Fruit fly (Drosophila melanogaster) whole organism, embryonic: ENCODE results near the gene CG3984.
A peak's percentile ranks its signal among the peaks of the same experiment; 100 is the strongest.

Experiments
- Antp ChIP-seq: fragments of 200-800 bp; sonication (Bioruptor generic); optimal IDR thresholded peaks from 3 replicates; lab custom pipeline; 2016; ENCODE audit warnings: missing biosample characterization, missing genetic modification characterization
- B-H1 ChIP-seq: fragments of 200-800 bp; sonication (Bioruptor generic); IDR thresholded peaks from 3 replicates; pipeline ENCODE4 v1.3.6; 2022; ENCODE audit warnings: missing biosample characterization, missing genetic modification characterization
- B-H2 ChIP-seq: fragments of 200-800 bp; sonication (Bioruptor generic); optimal IDR thresholded peaks from 2 replicates; lab custom pipeline; 2018; ENCODE audit warnings: missing biosample characterization, mild to moderate bottlenecking, missing genetic modification characterization
- CG1024 ChIP-seq: fragments of 200-800 bp; sonication (Bioruptor generic); IDR thresholded peaks from 2 replicates; pipeline ENCODE4 v1.3.6; 2022; ENCODE audit warnings: missing biosample characterization, missing genetic modification characterization
- CG10543 ChIP-seq: fragments of 200-800 bp; sonication (Bioruptor generic); optimal IDR thresholded peaks from 3 replicates; lab custom pipeline; 2017; ENCODE audit warnings: missing biosample characterization, mild to moderate bottlenecking, missing genetic modification characterization, moderate library complexity
- CG11456 ChIP-seq: fragments of 200-800 bp; sonication (Bioruptor generic); IDR thresholded peaks from 3 replicates; pipeline ENCODE4 v1.3.6; 2022; ENCODE audit warnings: missing biosample characterization, missing genetic modification characterization
- CG1529 ChIP-seq: fragments of 200-800 bp; sonication (Bioruptor generic); optimal IDR thresholded peaks from 3 replicates; lab custom pipeline; 2018; ENCODE audit warnings: missing biosample characterization, missing genetic modification characterization
- CG16815 ChIP-seq: fragments of 200-800 bp; sonication (Bioruptor generic); optimal IDR thresholded peaks from 3 replicates; lab custom pipeline; 2017; ENCODE audit warnings: missing biosample characterization, mild to moderate bottlenecking, missing genetic modification characterization
- CG17829 ChIP-seq: fragments of 200-800 bp; optimal IDR thresholded peaks from 2 replicates; lab custom pipeline; 2019; ENCODE audit warnings: missing biosample characterization, mild to moderate bottlenecking, missing genetic modification characterization, moderate library complexity
- CG3065 ChIP-seq: fragments of 200-800 bp; sonication (Bioruptor generic); optimal IDR thresholded peaks from 2 replicates; lab custom pipeline; 2016; ENCODE audit warnings: missing biosample characterization, missing genetic modification characterization
- CG31365 ChIP-seq: fragments of 200-800 bp; sonication (Bioruptor generic); optimal IDR thresholded peaks from 2 replicates; lab custom pipeline; 2018; ENCODE audit warnings: missing biosample characterization, mild to moderate bottlenecking, missing genetic modification characterization
- CG3281 ChIP-seq: fragments of 200-800 bp; sonication (Bioruptor generic); optimal IDR thresholded peaks from 3 replicates; lab custom pipeline; 2017; ENCODE audit warnings: missing biosample characterization, mild to moderate bottlenecking, missing genetic modification characterization
- CG3838 ChIP-seq: fragments of 200-800 bp; sonication (Bioruptor generic); optimal IDR thresholded peaks from 3 replicates; lab custom pipeline; 2016; ENCODE audit warnings: missing biosample characterization, missing genetic modification characterization
- CG3847 ChIP-seq: fragments of 200-800 bp; sonication (Bioruptor generic); IDR thresholded peaks from 2 replicates; pipeline ENCODE4 v1.3.6; 2022; ENCODE audit warnings: missing biosample characterization, missing genetic modification characterization
- CG6254 ChIP-seq: fragments of 200-800 bp; sonication (Bioruptor generic); optimal IDR thresholded peaks from 3 replicates; lab custom pipeline; 2017; ENCODE audit warnings: mild to moderate bottlenecking, missing biosample characterization, missing genetic modification reagents, missing genetic modification characterization
- CG6689 ChIP-seq: fragments of 200-800 bp; sonication (Bioruptor generic); IDR thresholded peaks from 2 replicates; pipeline ENCODE4 v1.3.6; 2022; ENCODE audit warnings: missing biosample characterization, missing genetic modification characterization
- CG6791 ChIP-seq: fragments of 200-800 bp; sonication (Bioruptor generic); IDR thresholded peaks from 3 replicates; pipeline ENCODE4 v1.3.6; 2022; ENCODE audit warnings: missing biosample characterization, missing genetic modification characterization; ENCODE audit not compliant: partially characterized antibody
- CG9215 ChIP-seq: fragments of 200-800 bp; sonication (Bioruptor generic); IDR thresholded peaks from 2 replicates; pipeline ENCODE4 v1.3.6; 2022; ENCODE audit warnings: missing biosample characterization, missing genetic modification characterization
- CG9797 ChIP-seq: fragments of 200-800 bp; sonication (Bioruptor generic); optimal IDR thresholded peaks from 3 replicates; lab custom pipeline; 2018; ENCODE audit warnings: missing biosample characterization, mild to moderate bottlenecking, missing genetic modification characterization
- CG9932 ChIP-seq: fragments of 200-800 bp; sonication (Bioruptor generic); IDR thresholded peaks from 2 replicates; pipeline ENCODE4 v1.3.6; 2022; ENCODE audit warnings: missing biosample characterization, missing genetic modification characterization
- Drgx ChIP-seq: fragments of 200-800 bp; sonication (Bioruptor generic); IDR thresholded peaks from 2 replicates; pipeline ENCODE4 v1.3.6; 2022; ENCODE audit warnings: missing biosample characterization, missing genetic modification characterization
- Gug ChIP-seq: fragments of 200-800 bp; sonication (Bioruptor generic); IDR thresholded peaks from 4 replicates; pipeline ENCODE4 v1.3.6; 2022; ENCODE audit warnings: missing biosample characterization, missing genetic modification characterization
- HLH4C ChIP-seq: fragments of 200-800 bp; sonication (Bioruptor generic); IDR thresholded peaks from 3 replicates; pipeline ENCODE4 v1.3.6; 2022; ENCODE audit warnings: missing biosample characterization, missing genetic modification characterization; ENCODE audit not compliant: partially characterized antibody
- Meics ChIP-seq: fragments of 200-800 bp; sonication (Bioruptor generic); optimal IDR thresholded peaks from 2 replicates; lab custom pipeline; 2017; ENCODE audit warnings: missing biosample characterization, mild to moderate bottlenecking, missing genetic modification characterization
- Rx ChIP-seq: fragments of 200-800 bp; sonication (Bioruptor generic); IDR thresholded peaks from 2 replicates; pipeline ENCODE4 v1.3.6; 2022; ENCODE audit warnings: missing biosample characterization, missing genetic modification characterization
- Usf ChIP-seq: fragments of 200-800 bp; sonication (Bioruptor generic); optimal IDR thresholded peaks from 2 replicates; lab custom pipeline; 2017; ENCODE audit warnings: missing genotype, missing biosample characterization, missing genetic modification characterization
- ab ChIP-seq: fragments of 200-800 bp; sonication (Bioruptor generic); optimal IDR thresholded peaks from 2 replicates; lab custom pipeline; 2016; ENCODE audit warnings: missing biosample characterization, missing genetic modification characterization
- amos ChIP-seq: fragments of 200-800 bp; sonication (Bioruptor generic); IDR thresholded peaks from 2 replicates; pipeline ENCODE4 v1.3.6; 2022; ENCODE audit warnings: missing biosample characterization, missing genetic modification characterization; ENCODE audit not compliant: partially characterized antibody
- aop ChIP-seq: fragments of 200-800 bp; sonication (Bioruptor generic); IDR thresholded peaks from 2 replicates; pipeline ENCODE4 v1.3.6; 2022; ENCODE audit warnings: missing biosample characterization, missing genetic modification characterization
- ase ChIP-seq: fragments of 200-800 bp; sonication (Bioruptor generic); IDR thresholded peaks from 3 replicates; pipeline ENCODE4 v1.3.6; 2022; ENCODE audit warnings: missing biosample characterization, missing genetic modification characterization
- caup ChIP-seq: fragments of 200-800 bp; sonication (Bioruptor generic); optimal IDR thresholded peaks from 3 replicates; lab custom pipeline; 2017; ENCODE audit warnings: missing biosample characterization, mild to moderate bottlenecking, missing genetic modification characterization, moderate library complexity; ENCODE audit not compliant: severe bottlenecking
- cg ChIP-seq: fragments of 200-800 bp; sonication (Bioruptor generic); optimal IDR thresholded peaks from 3 replicates; lab custom pipeline; 2019; ENCODE audit warnings: missing biosample characterization, mild to moderate bottlenecking, missing genetic modification characterization, moderate library complexity
- dmrt11E ChIP-seq: fragments of 200-800 bp; sonication (Bioruptor generic); optimal IDR thresholded peaks from 3 replicates; lab custom pipeline; 2018; ENCODE audit warnings: missing biosample characterization, mild to moderate bottlenecking, missing genetic modification characterization, moderate library complexity
- ewg ChIP-seq: fragments of 200-800 bp; sonication (Bioruptor generic); optimal IDR thresholded peaks from 3 replicates; lab custom pipeline; 2017; ENCODE audit warnings: mild to moderate bottlenecking, missing biosample characterization, missing genetic modification reagents, missing genetic modification characterization
- fd3F ChIP-seq: fragments of 200-800 bp; sonication (Bioruptor generic); optimal IDR thresholded peaks from 2 replicates; lab custom pipeline; 2018; ENCODE audit warnings: missing biosample characterization, mild to moderate bottlenecking, missing genetic modification characterization, moderate library complexity
- gcm ChIP-seq: fragments of 200-800 bp; sonication (Bioruptor generic); optimal IDR thresholded peaks from 2 replicates; lab custom pipeline; 2019; ENCODE audit warnings: missing biosample characterization, mild to moderate bottlenecking, missing genetic modification characterization, moderate library complexity
- hb ChIP-seq: fragments of 200-800 bp; sonication (Bioruptor generic); IDR thresholded peaks from 3 replicates; pipeline ENCODE4 v1.3.6; 2022; ENCODE audit warnings: missing biosample characterization, missing genetic modification characterization; ENCODE audit not compliant: partially characterized antibody
- jing ChIP-seq: fragments of 200-800 bp; sonication (Bioruptor generic); optimal IDR thresholded peaks from 2 replicates; lab custom pipeline; 2018; ENCODE audit warnings: missing biosample characterization, mild to moderate bottlenecking, missing genetic modification characterization
- lab ChIP-seq: fragments of 200-800 bp; sonication (Bioruptor generic); optimal IDR thresholded peaks from 3 replicates; lab custom pipeline; 2017; ENCODE audit warnings: missing biosample characterization, missing genetic modification characterization, mild to moderate bottlenecking, moderate library complexity, missing genetic modification reagents
- pfk ChIP-seq: fragments of 200-800 bp; sonication (Bioruptor generic); optimal IDR thresholded peaks from 2 replicates; lab custom pipeline; 2018; ENCODE audit warnings: missing biosample characterization, mild to moderate bottlenecking, missing genetic modification characterization, moderate library complexity
- psq ChIP-seq: fragments of 200-800 bp; sonication (Bioruptor generic); optimal IDR thresholded peaks from 2 replicates; lab custom pipeline; 2017; ENCODE audit warnings: missing biosample characterization, missing genetic modification characterization
- schlank ChIP-seq: fragments of 200-800 bp; sonication (Bioruptor generic); optimal IDR thresholded peaks from 2 replicates; lab custom pipeline; 2018; ENCODE audit warnings: missing biosample characterization, mild to moderate bottlenecking, missing genetic modification characterization
- sisA ChIP-seq: fragments of 200-800 bp; sonication (Bioruptor generic); IDR thresholded peaks from 2 replicates; pipeline ENCODE4 v1.3.6; 2022; ENCODE audit warnings: missing biosample characterization, missing genetic modification characterization
- slbo ChIP-seq: fragments of 200-800 bp; sonication (Bioruptor generic); IDR thresholded peaks from 2 replicates; pipeline ENCODE4 v1.3.6; 2022; ENCODE audit warnings: missing biosample characterization, missing genetic modification characterization
- sqz ChIP-seq: fragments of 200-800 bp; sonication (Bioruptor generic); optimal IDR thresholded peaks from 3 replicates; lab custom pipeline; 2018; ENCODE audit warnings: missing biosample characterization, mild to moderate bottlenecking, missing genetic modification characterization
- sug ChIP-seq: fragments of 200-800 bp; optimal IDR thresholded peaks from 2 replicates; lab custom pipeline; 2019; ENCODE audit warnings: missing biosample characterization, mild to moderate bottlenecking, missing genetic modification characterization, moderate library complexity
- tna ChIP-seq: fragments of 200-800 bp; sonication (Bioruptor generic); IDR thresholded peaks from 2 replicates; pipeline ENCODE4 v1.3.6; 2022; ENCODE audit warnings: missing biosample characterization, missing genetic modification characterization; ENCODE audit not compliant: partially characterized antibody
- trh ChIP-seq: fragments of 200-800 bp; sonication (Bioruptor generic); optimal IDR thresholded peaks from 2 replicates; lab custom pipeline; 2016; ENCODE audit warnings: missing biosample characterization, missing genetic modification characterization
- zen2 ChIP-seq: fragments of 200-800 bp; sonication (Bioruptor generic); IDR thresholded peaks from 3 replicates; pipeline ENCODE4 v1.3.6; 2022; ENCODE audit warnings: missing biosample characterization, missing genetic modification characterization; ENCODE audit not compliant: partially characterized antibody

CG3984 gene

DNA sequence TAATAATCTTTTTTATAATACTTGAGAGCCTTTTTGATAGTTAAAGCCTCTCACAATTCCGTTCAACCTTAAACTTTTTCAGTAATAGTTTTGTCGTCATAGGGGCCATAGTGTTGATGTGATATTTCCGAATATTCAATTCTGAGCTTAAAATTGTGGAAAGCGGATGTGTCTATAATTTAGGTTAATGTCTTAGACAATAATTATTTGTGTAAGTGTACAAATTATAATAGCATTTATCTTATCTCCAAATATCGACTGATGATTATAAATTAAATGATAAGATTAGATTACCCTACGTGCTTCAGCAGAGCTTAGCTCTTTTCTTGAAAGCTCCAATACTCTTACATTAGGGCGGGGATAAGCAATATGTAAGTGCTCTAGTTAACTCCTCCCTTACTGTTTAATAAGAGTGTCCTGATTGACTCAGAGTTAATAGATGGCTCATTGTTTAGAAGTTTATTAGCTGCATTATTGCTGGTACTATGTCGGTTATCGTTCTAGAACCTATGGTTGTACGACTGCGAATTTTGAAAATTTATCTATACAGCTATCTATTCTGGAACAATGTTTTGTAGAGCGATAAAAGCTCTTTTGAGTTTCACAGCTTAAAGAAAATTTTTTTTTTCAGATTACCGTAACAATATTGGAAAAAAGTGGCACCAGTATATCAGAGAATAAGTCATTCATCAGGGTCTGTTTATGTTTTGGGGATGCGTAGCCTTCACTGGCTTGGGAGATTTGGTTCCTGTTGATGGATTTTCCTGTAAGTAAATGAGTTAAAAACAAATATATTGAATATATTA is 2.3 kb downstream of the CG3984 start (continued):
- TF ChIP-seq CG1024 (no peak), psq (GFP tag; lab: Kevin White, UChicago) (no peak), cg (GFP tag; lab: Kevin White, UChicago) (no peak), sug (tag; lab: Kevin White, UChicago) (no peak), Drgx (GFP tag; lab: Robert Waterston, UW) (no peak), CG16815 (peak; percentile 11), CG6689 (GFP tag; lab: Robert Waterston, UW) (0 out of 2 replicates have a peak, but pooled peaks have one; percentile 29), CG9932 (0 out of 2 replicates have a peak, but pooled peaks have one; percentile 42), CG6254 (GFP tag; lab: Kevin White, UChicago) (no peak), aop (GFP tag; lab: Robert Waterston, UW) (no peak), schlank (tag; lab: Kevin White, UChicago) (no peak), CG3281 (GFP tag; lab: Kevin White, UChicago) (no peak), B-H1 (GFP tag; lab: Robert Waterston, UW) (no peak), caup (no peak), CG31365 (tag; lab: Kevin White, UChicago) (no peak), B-H2 (GFP tag; lab: Kevin White, UChicago) (no peak), CG17829 (tag; lab: Kevin White, UChicago) (no peak), amos (GFP tag; lab: Robert Waterston, UW) (no peak), CG6791 (no peak), CG9215 (GFP tag; lab: Robert Waterston, UW) (no peak), HLH4C (GFP tag; lab: Robert Waterston, UW) (no peak), ab (GFP tag; lab: Kevin White, UChicago) (no peak), Usf (no peak), pfk (GFP tag; lab: Kevin White, UChicago) (no peak), ewg (no peak), CG3065 (GFP tag; lab: Kevin White, UChicago) (no peak), jing (GFP tag; lab: Kevin White, UChicago) (peak; percentile 6), sisA (no peak), sqz (GFP tag; lab: Kevin White, UChicago) (no peak), CG3847 (GFP tag; lab: Robert Waterston, UW) (peak; percentile 35), CG9797 (no peak), dmrt11E (tag; lab: Kevin White, UChicago) (no peak), hb (GFP tag; lab: Robert Waterston, UW) (no peak), lab (no peak), fd3F (GFP tag; lab: Kevin White, UChicago) (peak; percentile 9), CG10543 (GFP tag; lab: Kevin White, UChicago) (no peak), CG11456 (no peak), CG1529 (GFP tag; lab: Kevin White, UChicago) (peak; percentile 9), ase (no peak), Meics (GFP tag; lab: Kevin White, UChicago) (no peak), gcm (GFP tag; lab: Kevin White, UChicago) (no peak), Rx (GFP tag; lab: Robert Waterston, UW) (no peak), Antp (GFP tag; lab: Kevin White, UChicago) (no peak), zen2 (GFP tag; lab: Robert Waterston, UW) (no peak), trh (GFP tag; lab: Kevin White, UChicago) (no peak), Gug (GFP tag; lab: Robert Waterston, UW) (no peak), CG3838 (GFP tag; lab: Kevin White, UChicago) (no peak), slbo (peak; percentile 39; the same call in 1 of the 2 replicates), tna (GFP tag; lab: Robert Waterston, UW) (no peak)
